Worm (Caenorhabditis elegans): ENCODE results near the gene srt-38.

DNA sequence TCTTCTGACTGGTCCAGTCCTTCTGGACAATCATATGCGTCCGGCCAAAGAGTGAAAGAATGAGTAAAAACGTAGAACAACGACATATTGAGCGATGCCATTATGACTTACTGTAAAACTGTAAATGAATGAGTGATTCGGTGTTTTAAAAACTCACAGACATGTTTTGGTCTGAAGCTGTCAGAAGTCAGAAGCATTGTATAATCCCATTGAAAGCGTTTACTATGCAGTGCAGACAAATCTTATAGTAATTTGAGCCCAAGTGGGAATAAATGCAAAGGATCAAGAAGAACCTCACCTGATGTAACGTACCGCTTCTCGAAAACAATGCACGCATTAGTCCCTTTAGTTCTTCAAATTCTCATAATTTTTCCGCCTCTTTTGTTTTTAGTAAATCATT lies 11.1 kb downstream of the srt-38 start, which contains the start of gene srt-3:
- TF ChIP-seq ama-1 (optimal IDR thresholded peaks at IDR 0.05) (no peak), lin-38 (GFP tag; IDR thresholded peaks at IDR 0.05) (no peak), dmd-6 (GFP tag; IDR thresholded peaks at IDR 0.05) (no peak)
